Worm (Caenorhabditis elegans) whole organism, L4 larva: ENCODE results near the gene srd-42.

Experiments
- nhr-237 ChIP-seq: sonication (generic microtip); optimal IDR thresholded peaks from 2 replicates; lab custom pipeline; 2017; ENCODE audit warnings: missing biosample characterization, missing genetic modification characterization
- snpc-4 ChIP-seq: fragments of 150-350 bp; optimal IDR thresholded peaks from 2 replicates; lab custom pipeline; 2014; ENCODE audit warnings: missing biosample characterization, missing genetic modification characterization
- ztf-11 ChIP-seq: fragments of 150-350 bp; optimal IDR thresholded peaks from 2 replicates; lab custom pipeline; 2014; ENCODE audit warnings: missing biosample characterization, missing genetic modification characterization

- TF ChIP-seq nhr-237 (tag; lab: Kevin White, UChicago): no peak
- TF ChIP-seq ztf-11: no peak
- no peak for TF ChIP-seq snpc-4
Observed at ce11 chrX:13293023-13293422, 10.2 kb downstream of the srd-42 start.
